Worm (Caenorhabditis elegans) whole organism, L3 larva: ENCODE data around the gene lin-49.

Experiments used
- R02D3.7 ChIP-seq: fragments of 150-350 bp; optimal IDR thresholded peaks from 2 replicates; lab custom pipeline; 2014; ENCODE audit warnings: missing biosample characterization, missing genetic modification characterization
- ZK546.5 ChIP-seq: sonication (generic microtip); optimal IDR thresholded peaks from 2 replicates; lab custom pipeline; 2017; ENCODE audit warnings: missing biosample characterization, missing genetic modification characterization
- aly-2 ChIP-seq: fragments of 150-350 bp; optimal IDR thresholded peaks from 2 replicates; lab custom pipeline; 2014; ENCODE audit warnings: missing biosample characterization, missing genetic modification characterization
- ceh-16 ChIP-seq: sonication (generic microtip); optimal IDR thresholded peaks from 2 replicates; lab custom pipeline; 2017; ENCODE audit warnings: missing biosample characterization, missing genetic modification characterization
- ceh-82 ChIP-seq: fragments of 150-350 bp; optimal IDR thresholded peaks from 2 replicates; lab custom pipeline; 2014; ENCODE audit warnings: missing biosample characterization, missing genetic modification characterization
- ceh-9 ChIP-seq: sonication (generic microtip); optimal IDR thresholded peaks from 2 replicates; lab custom pipeline; 2018; ENCODE audit warnings: missing biosample characterization, missing genetic modification characterization
- elt-1 ChIP-seq: fragments of 150-350 bp; optimal IDR thresholded peaks from 2 replicates; lab custom pipeline; 2014; ENCODE audit warnings: missing biosample characterization, missing genetic modification characterization
- elt-2 ChIP-seq: sonication (generic microtip); optimal IDR thresholded peaks from 2 replicates; lab custom pipeline; 2016; ENCODE audit warnings: missing genetic modification reagents, mild to moderate bottlenecking, missing genetic modification characterization, missing compliant biosample characterization
- elt-3 ChIP-seq, 3 experiments: fragments of 150-350 bp in 1 of 3; sonication (generic microtip) in 2 of 3; optimal IDR thresholded peaks; 2 replicates in 2 of 3; 4 replicates in 1 of 3; lab custom pipeline; 2014 to 2017; ENCODE audit warnings: missing biosample characterization in 3 of 3, missing genetic modification characterization in 3 of 3
- fos-1 ChIP-seq: fragments of 150-350 bp; optimal IDR thresholded peaks from 2 replicates; lab custom pipeline; 2014; ENCODE audit warnings: missing biosample characterization, missing genetic modification characterization
- hmg-11 ChIP-seq: sonication (generic microtip); optimal IDR thresholded peaks from 2 replicates; lab custom pipeline; 2016; ENCODE audit warnings: missing genetic modification characterization, missing compliant biosample characterization
- jun-1 ChIP-seq: fragments of 150-350 bp; optimal IDR thresholded peaks from 2 replicates; lab custom pipeline; 2014; ENCODE audit warnings: missing biosample characterization, missing genetic modification reagents, missing genetic modification characterization
- lin-15B ChIP-seq: fragments of 150-350 bp; optimal IDR thresholded peaks from 2 replicates; lab custom pipeline; 2014; ENCODE audit warnings: missing biosample characterization, missing genetic modification characterization
- lin-39 ChIP-seq: fragments of 150-350 bp; optimal IDR thresholded peaks from 2 replicates; lab custom pipeline; 2018; ENCODE audit warnings: missing biosample characterization, missing genetic modification reagents, missing genetic modification characterization
- lsy-12 ChIP-seq: sonication (generic microtip); optimal IDR thresholded peaks from 2 replicates; lab custom pipeline; 2016; ENCODE audit warnings: mild to moderate bottlenecking, missing genetic modification characterization, missing compliant biosample characterization
- mdl-1 ChIP-seq: fragments of 150-350 bp; optimal IDR thresholded peaks from 2 replicates; lab custom pipeline; 2014; ENCODE audit warnings: missing biosample characterization, missing genetic modification characterization
- mml-1 ChIP-seq: fragments of 150-350 bp; sonication (generic microtip); optimal IDR thresholded peaks from 3 replicates; lab custom pipeline; 2014; ENCODE audit warnings: missing biosample characterization, missing genetic modification characterization
- nhr-11 ChIP-seq: fragments of 150-350 bp; optimal IDR thresholded peaks from 2 replicates; lab custom pipeline; 2014; ENCODE audit warnings: missing biosample characterization, missing genetic modification characterization
- nhr-12 ChIP-seq: fragments of 150-350 bp; optimal IDR thresholded peaks from 2 replicates; lab custom pipeline; 2014; ENCODE audit warnings: missing biosample characterization, missing genetic modification characterization
- nhr-25 ChIP-seq: sonication (generic microtip); optimal IDR thresholded peaks from 2 replicates; lab custom pipeline; 2017; ENCODE audit warnings: missing biosample characterization, missing genetic modification characterization
- nhr-67 ChIP-seq: fragments of 150-350 bp; optimal IDR thresholded peaks from 2 replicates; lab custom pipeline; 2014; ENCODE audit warnings: missing biosample characterization, missing genetic modification characterization
- nhr-76 ChIP-seq: fragments of 150-350 bp; sonication (generic microtip); optimal IDR thresholded peaks from 5 replicates; lab custom pipeline; 2014; ENCODE audit warnings: missing biosample characterization, missing genetic modification characterization
- pha-4 ChIP-seq: fragments of 150-350 bp; optimal IDR thresholded peaks from 2 replicates; lab custom pipeline; 2014; ENCODE audit warnings: missing biosample characterization, missing genetic modification reagents, missing genetic modification characterization
- pqm-1 ChIP-seq: fragments of 150-350 bp; optimal IDR thresholded peaks from 2 replicates; lab custom pipeline; 2017; ENCODE audit warnings: missing biosample characterization, missing genetic modification characterization, inconsistent platforms
- skn-1 ChIP-seq: fragments of 150-350 bp; optimal IDR thresholded peaks from 2 replicates; lab custom pipeline; 2014; ENCODE audit warnings: missing biosample characterization, missing genetic modification characterization
- snpc-4 ChIP-seq: fragments of 150-350 bp; optimal IDR thresholded peaks from 2 replicates; lab custom pipeline; 2014; ENCODE audit warnings: missing biosample characterization, missing genetic modification characterization
- unc-62 ChIP-seq: fragments of 150-350 bp; sonication (generic microtip); optimal IDR thresholded peaks from 4 replicates; lab custom pipeline; 2014; ENCODE audit warnings: missing biosample characterization, missing genetic modification reagents, missing genetic modification characterization
- zag-1 ChIP-seq: fragments of 150-350 bp; optimal IDR thresholded peaks from 2 replicates; lab custom pipeline; 2014; ENCODE audit warnings: missing biosample characterization, missing genetic modification characterization
- ztf-11 ChIP-seq: fragments of 150-350 bp; optimal IDR thresholded peaks from 2 replicates; lab custom pipeline; 2014; ENCODE audit warnings: missing biosample characterization, missing genetic modification characterization
- ztf-4 ChIP-seq: fragments of 150-350 bp; optimal IDR thresholded peaks from 2 replicates; lab custom pipeline; 2014; ENCODE audit warnings: missing biosample characterization, missing genetic modification characterization

The lin-49 gene

ce11 chrIV:8644432-8644831 is 23.9 kb downstream of the lin-49 start, which contains the start of gene C49C8.3:
TSS of gene C49C8.3 (plus strand) at chrIV:8644732.
- TF ChIP-seq nhr-67 (tag; lab: Kevin White, UChicago) (no peak), ceh-16 (no peak), lin-39 (tag; lab: Kevin White, UChicago) (no peak), elt-3 (tag; optimal IDR thresholded peaks at IDR 0.05; lab: Kevin White, UChicago) (no peak), lin-15B (tag; lab: Kevin White, UChicago) (no peak), pqm-1 (tag; lab: Kevin White, UChicago) (no peak), ztf-4 (tag; lab: Kevin White, UChicago) (no peak), nhr-25 (tag; lab: Kevin White, UChicago) (no peak), nhr-12 (no peak), ceh-82 (tag; lab: Kevin White, UChicago) (no peak), ceh-9 (tag; lab: Kevin White, UChicago) (no peak), hmg-11 (tag; lab: Kevin White, UChicago) (no peak), lsy-12 (tag; lab: Kevin White, UChicago) (no peak), nhr-11 (no peak), unc-62 (no peak), zag-1 (tag; lab: Kevin White, UChicago) (no peak)

DNA sequence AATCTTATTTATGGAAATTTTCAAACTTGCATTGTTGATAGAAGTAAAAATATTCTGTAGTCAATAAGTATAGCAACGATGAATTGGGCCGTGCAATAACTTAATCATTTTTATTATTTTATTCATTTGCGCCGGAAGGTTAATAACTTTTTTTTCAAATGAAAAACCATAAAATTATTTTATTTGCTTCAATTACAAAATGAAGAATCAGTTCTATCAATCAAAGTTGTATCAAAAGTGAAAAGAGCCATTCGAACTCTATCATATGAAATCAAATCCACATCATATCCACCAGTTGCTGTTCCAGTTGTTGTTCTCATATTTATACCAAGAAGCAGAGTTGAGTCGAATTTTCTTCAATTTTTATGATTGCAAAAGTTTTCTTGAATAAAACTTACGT is 28.0 kb downstream of the lin-49 start, which contains the start of gene cyp-33E1:
TSS of gene cyp-33E1 (minus strand) at position 101 of the 400 bp plus-strand sequence.
- TF ChIP-seq R02D3.7: no peak
- no peak for TF ChIP-seq mml-1 (tag; lab: Kevin White, UChicago)
- no peak for TF ChIP-seq skn-1
- no peak for TF ChIP-seq fos-1
- TF ChIP-seq jun-1 (tag; lab: Kevin White, UChicago): no peak
- TF ChIP-seq ceh-82 (tag; lab: Kevin White, UChicago): no peak
- TF ChIP-seq pqm-1 (tag; lab: Kevin White, UChicago): no peak
- TF ChIP-seq zag-1 (tag; lab: Kevin White, UChicago): no peak
- TF ChIP-seq nhr-76: no peak
- TF ChIP-seq nhr-25 (tag; lab: Kevin White, UChicago): no peak
- TF ChIP-seq elt-3 (tag; optimal IDR thresholded peaks at IDR 0.05; lab: Kevin White, UChicago): no peak
- TF ChIP-seq ZK546.5 (tag; lab: Kevin White, UChicago): no peak
- TF ChIP-seq elt-1 (tag; lab: Kevin White, UChicago): no peak
- no peak for TF ChIP-seq aly-2 (tag; lab: Kevin White, UChicago)
- TF ChIP-seq snpc-4 (tag; lab: Kevin White, UChicago): no peak
- no peak for TF ChIP-seq nhr-67 (tag; lab: Kevin White, UChicago)
- no peak for TF ChIP-seq unc-62
- TF ChIP-seq mdl-1 (tag; lab: Kevin White, UChicago): no peak
- no peak for TF ChIP-seq hmg-11 (tag; lab: Kevin White, UChicago)

ce11 chrIV:8650696-8651095 is 30.2 kb downstream of the lin-49 start, which contains the start of gene C49C8.2:
TSS of gene C49C8.2 (plus strand) at chrIV:8651088.
- TF ChIP-seq elt-2 (tag; lab: Kevin White, UChicago) (peak; percentile 56), pha-4 (peak; percentile 60), ztf-11 (tag; lab: Kevin White, UChicago) (no peak)
- TF ChIP-seq, all 47 proteins: peak for 2

ce11 chrIV:8651835-8652234 is 31.4 kb downstream of the lin-49 start, which contains the start of gene C49C8.8:
TSS of gene C49C8.8 (plus strand) at chrIV:8652135.
- TF ChIP-seq pqm-1 (tag; lab: Kevin White, UChicago): no peak

DNA sequence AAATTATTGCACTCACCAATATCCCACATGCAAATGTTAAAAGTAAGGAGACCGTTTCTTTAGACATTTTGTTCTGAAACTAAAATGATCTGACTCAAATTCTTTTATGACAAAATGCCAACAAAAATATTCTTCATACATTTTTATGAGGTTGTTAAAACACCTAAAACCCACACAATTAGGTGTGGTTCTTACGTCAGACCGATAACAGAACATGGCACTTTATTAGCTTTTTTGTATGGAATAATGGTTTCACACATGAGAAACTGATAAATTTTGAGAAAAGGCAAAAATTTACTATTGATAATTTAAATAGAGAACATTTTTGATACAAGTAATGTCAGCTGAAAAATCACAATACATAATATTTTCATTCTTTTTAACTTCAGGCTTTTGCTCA is 33.1 kb downstream of the lin-49 start, which contains the start of gene C49C8.5:
TSS of gene C49C8.5 (minus strand) at position 73 of the 400 bp plus-strand sequence.
- peak; percentile 20 for TF ChIP-seq pqm-1 (tag; lab: Kevin White, UChicago)
- TF ChIP-seq R02D3.7: no peak
- TF ChIP-seq elt-2 (tag; lab: Kevin White, UChicago): peak; percentile 54
- TF ChIP-seq, all 47 proteins: peak for 2

ce11 chrIV:8654115-8654628 is 33.7 kb downstream of the lin-49 start, which contains the start of gene C49C8.1:
TSS of gene C49C8.1 (plus strand) at chrIV:8654578.
- TF ChIP-seq elt-2 (tag; lab: Kevin White, UChicago): peak; percentile 30
- no peak for TF ChIP-seq snpc-4 (tag; lab: Kevin White, UChicago)
- TF ChIP-seq, all 47 proteins: peak for 1
